Worm (Caenorhabditis elegans) whole organism, L2 larva: Measurements from ENCODE around the gene col-125.

Experiments
- R02D3.7 ChIP-seq: fragments of 150-350 bp; optimal IDR thresholded peaks from 2 replicates; lab custom pipeline; 2014; ENCODE audit warnings: missing biosample characterization, missing genetic modification characterization
- lsy-2 ChIP-seq, 2 experiments: fragments of 150-350 bp in 1 of 2; sonication (generic microtip) in 1 of 2; optimal IDR thresholded peaks; 2 replicates each; lab custom pipeline; 2014 to 2017; ENCODE audit warnings: missing biosample characterization in 2 of 2, missing genetic modification characterization in 2 of 2
- nhr-11 ChIP-seq: fragments of 150-350 bp; optimal IDR thresholded peaks from 2 replicates; lab custom pipeline; 2014; ENCODE audit warnings: missing biosample characterization, missing genetic modification characterization
- nhr-237 ChIP-seq: fragments of 150-350 bp; optimal IDR thresholded peaks from 2 replicates; lab custom pipeline; 2014; ENCODE audit warnings: missing biosample characterization, missing genetic modification characterization
- ztf-1 ChIP-seq: fragments of 200-800 bp; sonication (Bioruptor generic); conservative IDR thresholded peaks from 2 replicates; pipeline ENCODE4 v1.3.6; 2022; ENCODE audit warnings: missing genetic modification characterization, missing compliant biosample characterization
- ztf-4 ChIP-seq: fragments of 150-350 bp; optimal IDR thresholded peaks from 2 replicates; lab custom pipeline; 2014; ENCODE audit warnings: missing biosample characterization, missing genetic modification characterization

DNA sequence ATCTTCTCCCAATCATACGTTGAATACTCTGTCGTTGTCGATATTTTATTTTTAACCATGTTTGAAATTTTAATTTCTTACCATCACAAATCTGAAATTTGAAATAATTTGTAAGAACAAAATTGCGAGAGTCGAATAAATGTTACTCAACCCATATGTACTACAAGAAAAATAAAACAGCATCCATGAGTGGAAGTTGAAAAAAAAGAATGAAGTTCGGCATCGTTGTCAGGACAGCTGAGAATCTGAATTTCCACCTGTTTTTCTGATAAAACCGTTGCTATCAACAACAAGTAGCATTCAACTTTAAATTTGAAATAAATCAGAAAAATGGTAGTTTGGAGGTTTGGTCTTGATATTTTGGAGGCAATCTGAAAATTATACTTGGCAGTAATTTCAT lies 1.4 kb upstream of the col-125 start, which contains the start of gene C29F4.3:
- TF ChIP-seq nhr-237 (tag; lab: Kevin White, UChicago) (no peak), R02D3.7 (no peak), nhr-11 (tag; lab: Kevin White, UChicago) (no peak), ztf-1 (GFP tag; lab: Robert Waterston, UW) (no peak), lsy-2 (tag; optimal IDR thresholded peaks at IDR 0.05; lab: Kevin White, UChicago) (no peak), ztf-4 (tag; lab: Kevin White, UChicago) (no peak)
